Worm (Caenorhabditis elegans) whole organism, L4 larva: ENCODE results near the gene F13H8.11.

Source experiments
- D1046.2 ChIP-seq: fragments of 200-800 bp; sonication (Bioruptor generic); IDR thresholded peaks from 2 replicates; pipeline ENCODE4 v1.3.6; 2022; ENCODE audit warnings: missing genetic modification characterization, missing compliant biosample characterization
- F26F4.8 ChIP-seq: fragments of 200-800 bp; sonication (Bioruptor generic); conservative IDR thresholded peaks from 2 replicates; pipeline ENCODE4 v1.3.6; 2022; ENCODE audit warnings: missing genetic modification characterization, missing compliant biosample characterization
- F37D6.2 ChIP-seq: sonication (generic microtip); optimal IDR thresholded peaks from 2 replicates; lab custom pipeline; 2016; ENCODE audit warnings: mild to moderate bottlenecking, missing genetic modification characterization, missing compliant biosample characterization
- R02D3.7 ChIP-seq: fragments of 150-350 bp; sonication (generic microtip); optimal IDR thresholded peaks from 3 replicates; lab custom pipeline; 2014; ENCODE audit warnings: missing biosample characterization, missing genetic modification characterization
- Y75B8A.6 ChIP-seq: fragments of 200-800 bp; sonication (Bioruptor generic); IDR thresholded peaks from 2 replicates; pipeline ENCODE4 v1.3.6; 2022; ENCODE audit warnings: missing genetic modification reagents, missing genetic modification characterization, missing compliant biosample characterization
- ama-1 ChIP-seq: fragments of 150-350 bp; optimal IDR thresholded peaks from 2 replicates; lab custom pipeline; 2014; ENCODE audit warnings: inconsistent platforms, mixed read lengths
- attf-4 ChIP-seq: sonication (generic microtip); optimal IDR thresholded peaks from 3 replicates; lab custom pipeline; 2017; ENCODE audit warnings: missing biosample characterization, missing genetic modification characterization
- cey-2 ChIP-seq: sonication (generic microtip); optimal IDR thresholded peaks from 3 replicates; lab custom pipeline; 2017; ENCODE audit warnings: missing genetic modification characterization, mild to moderate bottlenecking, missing compliant biosample characterization, antibody characterized with exemption, borderline replicate concordance; ENCODE audit not compliant: insufficient read depth
- ctbp-1 ChIP-seq: fragments of 200-800 bp; sonication (Bioruptor generic); IDR thresholded peaks from 2 replicates; pipeline ENCODE4 v1.3.6; 2022; ENCODE audit warnings: missing genetic modification reagents, missing genetic modification characterization, missing compliant biosample characterization
- daf-12 ChIP-seq: fragments of 150-350 bp; optimal IDR thresholded peaks from 2 replicates; lab custom pipeline; 2014; ENCODE audit warnings: missing biosample characterization, missing genetic modification reagents, missing genetic modification characterization
- daf-19 ChIP-seq: fragments of 200-800 bp; sonication (Bioruptor generic); conservative IDR thresholded peaks from 2 replicates; pipeline ENCODE4 v1.3.6; 2022; ENCODE audit warnings: missing genetic modification characterization, missing compliant biosample characterization
- dmd-6 ChIP-seq: fragments of 200-800 bp; sonication (Bioruptor generic); IDR thresholded peaks from 2 replicates; pipeline ENCODE4 v1.3.6; 2022; ENCODE audit warnings: missing genetic modification reagents, missing genetic modification characterization, missing compliant biosample characterization
- dmd-8 ChIP-seq: fragments of 200-800 bp; sonication (Bioruptor generic); IDR thresholded peaks from 2 replicates; pipeline ENCODE4 v1.3.6; 2022; ENCODE audit warnings: missing genetic modification characterization, missing compliant biosample characterization
- dmd-9 ChIP-seq: fragments of 200-800 bp; sonication (Bioruptor generic); IDR thresholded peaks from 2 replicates; pipeline ENCODE4 v1.3.6; 2022; ENCODE audit warnings: missing genetic modification reagents, missing genetic modification characterization, missing compliant biosample characterization
- dpl-1 ChIP-seq: fragments of 150-350 bp; optimal IDR thresholded peaks from 2 replicates; lab custom pipeline; 2014; ENCODE audit warnings: missing biosample characterization, missing genetic modification reagents, missing genetic modification characterization
- duxl-1 ChIP-seq: sonication (generic microtip); optimal IDR thresholded peaks from 2 replicates; lab custom pipeline; 2016; ENCODE audit warnings: mild to moderate bottlenecking, missing genetic modification characterization, moderate library complexity, missing compliant biosample characterization; ENCODE audit not compliant: poor library complexity
- dve-1 ChIP-seq: sonication (generic microtip); optimal IDR thresholded peaks from 2 replicates; lab custom pipeline; 2017; ENCODE audit warnings: antibody characterized with exemption, mild to moderate bottlenecking, missing genetic modification characterization, missing compliant biosample characterization; ENCODE audit not compliant: insufficient read depth
- egl-27 ChIP-seq: sonication (generic microtip); optimal IDR thresholded peaks from 3 replicates; lab custom pipeline; 2017; ENCODE audit warnings: missing biosample characterization, missing genetic modification reagents, missing genetic modification characterization
- fos-1 ChIP-seq: fragments of 150-350 bp; optimal IDR thresholded peaks from 2 replicates; lab custom pipeline; 2014; ENCODE audit warnings: missing biosample characterization, missing genetic modification characterization
- hif-1 ChIP-seq, 2 experiments: sonication (generic microtip); optimal IDR thresholded peaks; 2 replicates each; lab custom pipeline; 2016 to 2017; ENCODE audit warnings: missing compliant biosample characterization in 2 of 2, missing genetic modification characterization in 2 of 2, missing genetic modification reagents in 2 of 2, missing genotype in 2 of 2, mild to moderate bottlenecking in 1 of 2
- hlh-11 ChIP-seq: fragments of 200-800 bp; sonication (Bioruptor generic); optimal IDR thresholded peaks from 2 replicates; lab custom pipeline; 2018; ENCODE audit warnings: mild to moderate bottlenecking, missing genetic modification characterization, missing compliant biosample characterization
- jun-1 ChIP-seq: fragments of 150-350 bp; optimal IDR thresholded peaks from 2 replicates; lab custom pipeline; 2014; ENCODE audit warnings: missing biosample characterization, missing genetic modification reagents, missing genetic modification characterization
- lin-1 ChIP-seq: fragments of 200-800 bp; sonication (Bioruptor generic); IDR thresholded peaks from 2 replicates; pipeline ENCODE4 v1.3.6; 2022; ENCODE audit warnings: missing genetic modification reagents, missing genetic modification characterization, missing compliant biosample characterization
- lin-13 ChIP-seq: fragments of 150-350 bp; optimal IDR thresholded peaks from 2 replicates; lab custom pipeline; 2014; ENCODE audit warnings: missing biosample characterization, missing genetic modification reagents, missing genetic modification characterization
- lin-29 ChIP-seq: fragments of 200-800 bp; sonication (Bioruptor generic); IDR thresholded peaks from 2 replicates; pipeline ENCODE4 v1.3.6; 2022; ENCODE audit warnings: missing genetic modification reagents, missing genetic modification characterization, missing compliant biosample characterization
- lin-38 ChIP-seq: fragments of 200-800 bp; sonication (Bioruptor generic); IDR thresholded peaks from 2 replicates; pipeline ENCODE4 v1.3.6; 2022; ENCODE audit warnings: missing genetic modification reagents, missing genetic modification characterization, missing compliant biosample characterization
- lin-39 ChIP-seq: fragments of 150-350 bp; optimal IDR thresholded peaks from 2 replicates; lab custom pipeline; 2014; ENCODE audit warnings: missing biosample characterization, missing genetic modification reagents, missing genetic modification characterization
- lir-3 ChIP-seq: sonication (generic microtip); optimal IDR thresholded peaks from 2 replicates; lab custom pipeline; 2016; ENCODE audit warnings: mild to moderate bottlenecking, missing genetic modification characterization, missing compliant biosample characterization
- mep-1 ChIP-seq: fragments of 150-350 bp; sonication (generic microtip); optimal IDR thresholded peaks from 3 replicates; lab custom pipeline; 2014; ENCODE audit warnings: missing biosample characterization, missing genetic modification characterization
- mes-2 ChIP-seq: sonication (generic microtip); optimal IDR thresholded peaks from 2 replicates; lab custom pipeline; 2016; ENCODE audit warnings: missing genotype, mild to moderate bottlenecking, missing genetic modification characterization, missing compliant biosample characterization; ENCODE audit not compliant: poor library complexity, severe bottlenecking
- nhr-10 ChIP-seq: fragments of 150-350 bp; optimal IDR thresholded peaks from 2 replicates; lab custom pipeline; 2014; ENCODE audit warnings: missing biosample characterization, missing genetic modification characterization
- nhr-102 ChIP-seq: sonication (generic microtip); optimal IDR thresholded peaks from 2 replicates; lab custom pipeline; 2016; ENCODE audit warnings: mild to moderate bottlenecking, missing genetic modification characterization, moderate library complexity, missing compliant biosample characterization
- nhr-11 ChIP-seq: fragments of 150-350 bp; optimal IDR thresholded peaks from 2 replicates; lab custom pipeline; 2014; ENCODE audit warnings: missing biosample characterization, missing genetic modification characterization
- nhr-111 ChIP-seq: fragments of 200-800 bp; sonication (Bioruptor generic); optimal IDR thresholded peaks from 2 replicates; lab custom pipeline; 2018; ENCODE audit warnings: mild to moderate bottlenecking, missing genetic modification characterization, missing compliant biosample characterization
- nhr-28 ChIP-seq: fragments of 150-350 bp; optimal IDR thresholded peaks from 2 replicates; lab custom pipeline; 2014; ENCODE audit warnings: missing biosample characterization, missing genetic modification characterization
- nhr-41 ChIP-seq: fragments of 200-800 bp; sonication (Bioruptor generic); IDR thresholded peaks from 2 replicates; pipeline ENCODE4 v1.3.6; 2022; ENCODE audit warnings: missing genetic modification reagents, missing genetic modification characterization, missing compliant biosample characterization
- nhr-42 ChIP-seq: fragments of 200-800 bp; sonication (Bioruptor generic); IDR thresholded peaks from 2 replicates; pipeline ENCODE4 v1.3.6; 2022; ENCODE audit warnings: missing genetic modification characterization, missing compliant biosample characterization
- nhr-48 ChIP-seq: sonication (generic microtip); optimal IDR thresholded peaks from 2 replicates; lab custom pipeline; 2016; ENCODE audit warnings: mild to moderate bottlenecking, missing genetic modification characterization, missing compliant biosample characterization
- php-3 ChIP-seq: fragments of 200-800 bp; sonication (Bioruptor generic); IDR thresholded peaks from 2 replicates; pipeline ENCODE4 v1.3.6; 2022; ENCODE audit warnings: missing genetic modification reagents, missing genetic modification characterization, missing compliant biosample characterization
- saeg-2 ChIP-seq: fragments of 200-800 bp; sonication (Bioruptor generic); IDR thresholded peaks from 2 replicates; pipeline ENCODE4 v1.3.6; 2022; ENCODE audit warnings: missing genetic modification reagents, missing genetic modification characterization, missing compliant biosample characterization
- skn-1 ChIP-seq: fragments of 150-350 bp; optimal IDR thresholded peaks from 2 replicates; lab custom pipeline; 2014; ENCODE audit warnings: missing biosample characterization, missing genetic modification characterization
- snpc-4 ChIP-seq: fragments of 150-350 bp; optimal IDR thresholded peaks from 2 replicates; lab custom pipeline; 2014; ENCODE audit warnings: missing biosample characterization, missing genetic modification characterization
- spr-1 ChIP-seq: sonication (generic microtip); optimal IDR thresholded peaks from 2 replicates; lab custom pipeline; 2016; ENCODE audit warnings: mild to moderate bottlenecking, missing genetic modification characterization, missing compliant biosample characterization
- spr-3 ChIP-seq: fragments of 200-800 bp; sonication (Bioruptor generic); optimal IDR thresholded peaks from 2 replicates; lab custom pipeline; 2018; ENCODE audit warnings: mild to moderate bottlenecking, missing genetic modification characterization, missing compliant biosample characterization
- tag-97 ChIP-seq: fragments of 200-800 bp; sonication (Bioruptor generic); IDR thresholded peaks from 2 replicates; pipeline ENCODE4 v1.3.6; 2022; ENCODE audit warnings: missing genetic modification characterization, missing compliant biosample characterization
- unc-130 ChIP-seq: sonication (generic microtip); optimal IDR thresholded peaks from 2 replicates; lab custom pipeline; 2016; ENCODE audit warnings: missing genetic modification reagents, missing genetic modification characterization, missing compliant biosample characterization
- unc-39 ChIP-seq: sonication (generic microtip); optimal IDR thresholded peaks from 2 replicates; lab custom pipeline; 2017; ENCODE audit warnings: missing biosample characterization, missing genetic modification characterization
- zfp-3 ChIP-seq: fragments of 200-800 bp; sonication (Bioruptor generic); conservative IDR thresholded peaks from 2 replicates; pipeline ENCODE4 v1.3.6; 2022; ENCODE audit warnings: missing genetic modification reagents, missing genetic modification characterization, missing compliant biosample characterization
- zip-11 ChIP-seq: fragments of 200-800 bp; sonication (Bioruptor generic); IDR thresholded peaks from 2 replicates; pipeline ENCODE4 v1.3.6; 2022; ENCODE audit warnings: missing genetic modification characterization, missing compliant biosample characterization
- ztf-11 ChIP-seq: fragments of 150-350 bp; optimal IDR thresholded peaks from 2 replicates; lab custom pipeline; 2014; ENCODE audit warnings: missing biosample characterization, missing genetic modification characterization
- ztf-7 ChIP-seq: fragments of 150-350 bp; optimal IDR thresholded peaks from 2 replicates; lab custom pipeline; 2014; ENCODE audit warnings: missing biosample characterization, missing genetic modification characterization

The F13H8.11 gene

ce11 chrII:6269805-6270414 lies 10.1 kb upstream of the F13H8.11 start, which contains the start of gene F13H8.2 (continued):
- TF ChIP-seq jun-1 (no peak), Y75B8A.6 (GFP tag; lab: Robert Waterston, UW) (no peak), D1046.2 (GFP tag; lab: Robert Waterston, UW) (no peak), nhr-102 (tag; lab: Kevin White, UChicago) (no peak), F26F4.8 (GFP tag; lab: Robert Waterston, UW) (no peak), lin-13 (GFP tag; lab: Kevin White, UChicago) (peak; percentile 28), lir-3 (tag; lab: Kevin White, UChicago) (no peak), dve-1 (tag; lab: Kevin White, UChicago) (peak; percentile 40), spr-1 (tag; lab: Kevin White, UChicago) (peak; percentile 62), dmd-8 (GFP tag; lab: Robert Waterston, UW) (0 out of 2 replicates have a peak, but pooled peaks have one; percentile 30), hlh-11 (tag; lab: Kevin White, UChicago) (peak; percentile 67), zfp-3 (GFP tag; lab: Robert Waterston, UW) (0 out of 2 replicates have a peak, but pooled peaks have one; percentile 17), cey-2 (tag; lab: Kevin White, UChicago) (no peak), mep-1 (tag; lab: Kevin White, UChicago) (peak; percentile 81), nhr-48 (tag; lab: Kevin White, UChicago) (peak; percentile 22), nhr-41 (GFP tag; lab: Robert Waterston, UW) (no peak), zip-11 (GFP tag; lab: Robert Waterston, UW) (no peak), nhr-42 (peak; percentile 67; the same call in 1 of the 2 replicates), lin-29 (GFP tag; lab: Robert Waterston, UW) (0 out of 2 replicates have a peak, but pooled peaks have one; percentile 11), nhr-10 (tag; lab: Kevin White, UChicago) (no peak), unc-130 (GFP tag; lab: Kevin White, UChicago) (peak; percentile 69), hif-1 (tag; optimal IDR thresholded peaks at IDR 0.05; lab: Kevin White, UChicago) (peak in 1 of 2 experiments; percentile 58), lin-39 (tag; lab: Kevin White, UChicago) (no peak), attf-4 (tag; lab: Kevin White, UChicago) (no peak), spr-3 (GFP tag; lab: Kevin White, UChicago) (no peak), dmd-6 (GFP tag; lab: Robert Waterston, UW) (peak; percentile 78), snpc-4 (no peak), egl-27 (tag; lab: Kevin White, UChicago) (no peak), ama-1 (lab: Kevin White, UChicago) (no peak), daf-19 (0 out of 2 replicates have a peak, but pooled peaks have one; percentile 34), ztf-11 (no peak), dpl-1 (GFP tag; lab: Kevin White, UChicago) (peak; percentile 95), lin-38 (GFP tag; lab: Robert Waterston, UW) (peak; percentile 89), daf-12 (tag; lab: Kevin White, UChicago) (no peak), ctbp-1 (GFP tag; lab: Robert Waterston, UW) (peak; percentile 91), R02D3.7 (tag; lab: Kevin White, UChicago) (no peak), saeg-2 (GFP tag; lab: Robert Waterston, UW) (no peak), fos-1 (tag; lab: Kevin White, UChicago) (no peak), duxl-1 (tag; lab: Kevin White, UChicago) (peak; percentile 41), F37D6.2 (peak; percentile 42), lin-1 (GFP tag; lab: Robert Waterston, UW) (peak; percentile 91), nhr-111 (GFP tag; lab: Kevin White, UChicago) (no peak), unc-39 (no peak), tag-97 (GFP tag; lab: Robert Waterston, UW) (no peak), mes-2 (tag; lab: Kevin White, UChicago) (peak; percentile 92), nhr-11 (tag; lab: Kevin White, UChicago) (peak; percentile 27), nhr-28 (tag; lab: Kevin White, UChicago) (peak; percentile 20), skn-1 (tag; lab: Kevin White, UChicago) (no peak), php-3 (GFP tag; lab: Robert Waterston, UW) (0 out of 2 replicates have a peak, but pooled peaks have one; percentile 36), dmd-9 (GFP tag; lab: Robert Waterston, UW) (peak; percentile 71), ztf-7 (tag; lab: Kevin White, UChicago) (no peak)
